Fruit fly (Drosophila melanogaster) whole organism, embryonic: ENCODE data around the gene CG43221.
A peak's percentile ranks its signal among the peaks of the same experiment; 100 is the strongest.

ENCODE experiments used
- Atf6 ChIP-seq: fragments of 200-800 bp; sonication (Bioruptor generic); IDR thresholded peaks from 2 replicates; pipeline ENCODE4 v1.3.6; 2022; ENCODE audit warnings: missing biosample characterization, missing genetic modification characterization
- CG10209 ChIP-seq: fragments of 200-800 bp; sonication (Bioruptor generic); optimal IDR thresholded peaks from 3 replicates; lab custom pipeline; 2017; ENCODE audit warnings: missing biosample characterization, mild to moderate bottlenecking, missing genetic modification characterization, missing genetic modification reagents
- CG11398 ChIP-seq: fragments of 200-800 bp; sonication (Bioruptor generic); optimal IDR thresholded peaks from 2 replicates; lab custom pipeline; 2016; ENCODE audit warnings: missing biosample characterization, missing genetic modification characterization
- CG11696 ChIP-seq: fragments of 200-800 bp; sonication (Bioruptor generic); IDR thresholded peaks from 2 replicates; pipeline ENCODE4 v1.3.6; 2022; ENCODE audit warnings: missing biosample characterization, missing genetic modification characterization
- CG12155 ChIP-seq: fragments of 200-800 bp; sonication (Bioruptor generic); optimal IDR thresholded peaks from 3 replicates; lab custom pipeline; 2016; ENCODE audit warnings: missing biosample characterization, missing genetic modification characterization
- CG13123 ChIP-seq: fragments of 200-800 bp; sonication (Bioruptor generic); optimal IDR thresholded peaks from 2 replicates; lab custom pipeline; 2016; ENCODE audit warnings: missing biosample characterization, missing genetic modification characterization
- CG13894 ChIP-seq: fragments of 200-800 bp; sonication (Bioruptor generic); optimal IDR thresholded peaks from 3 replicates; lab custom pipeline; 2018; ENCODE audit warnings: missing biosample characterization, mild to moderate bottlenecking, missing genetic modification characterization, moderate library complexity
- CG1603 ChIP-seq: fragments of 200-800 bp; sonication (Bioruptor generic); optimal IDR thresholded peaks from 2 replicates; lab custom pipeline; 2019; ENCODE audit warnings: missing biosample characterization, mild to moderate bottlenecking, missing genetic modification characterization, moderate library complexity
- CG17359 ChIP-seq: fragments of 200-800 bp; sonication (Bioruptor generic); optimal IDR thresholded peaks from 3 replicates; lab custom pipeline; 2018; ENCODE audit warnings: missing biosample characterization, mild to moderate bottlenecking, missing genetic modification characterization, moderate library complexity
- CG17385 ChIP-seq: fragments of 200-800 bp; sonication (Bioruptor generic); optimal IDR thresholded peaks from 3 replicates; lab custom pipeline; 2018; ENCODE audit warnings: missing biosample characterization, mild to moderate bottlenecking, missing genetic modification characterization
- CG17802 ChIP-seq: fragments of 200-800 bp; sonication (Bioruptor generic); optimal IDR thresholded peaks from 2 replicates; lab custom pipeline; 2018; ENCODE audit warnings: missing biosample characterization, mild to moderate bottlenecking, missing genetic modification characterization, moderate library complexity
- CG18764 ChIP-seq: fragments of 200-800 bp; sonication (Bioruptor generic); optimal IDR thresholded peaks from 3 replicates; lab custom pipeline; 2016; ENCODE audit warnings: missing biosample characterization, missing genetic modification characterization
- CG2678 ChIP-seq: fragments of 200-800 bp; sonication (Bioruptor generic); optimal IDR thresholded peaks from 3 replicates; lab custom pipeline; 2019; ENCODE audit warnings: missing biosample characterization, mild to moderate bottlenecking, missing genetic modification characterization, moderate library complexity
- CG2875 ChIP-seq: fragments of 200-800 bp; sonication (Bioruptor generic); optimal IDR thresholded peaks from 2 replicates; lab custom pipeline; 2017; ENCODE audit warnings: missing biosample characterization, mild to moderate bottlenecking, missing genetic modification characterization, missing genetic modification reagents
- CG31441 ChIP-seq: fragments of 200-800 bp; sonication (Bioruptor generic); IDR thresholded peaks from 2 replicates; pipeline ENCODE4 v1.3.6; 2022; ENCODE audit warnings: missing biosample characterization, missing genetic modification characterization
- CG3995 ChIP-seq: fragments of 200-800 bp; sonication (Bioruptor generic); optimal IDR thresholded peaks from 3 replicates; lab custom pipeline; 2016; ENCODE audit warnings: missing biosample characterization, missing genetic modification characterization
- CG4730 ChIP-seq: fragments of 200-800 bp; sonication (Bioruptor generic); IDR thresholded peaks from 2 replicates; pipeline ENCODE4 v1.3.6; 2022; ENCODE audit warnings: missing biosample characterization, missing genetic modification characterization
- CG5953 ChIP-seq: fragments of 200-800 bp; sonication (Bioruptor generic); IDR thresholded peaks from 2 replicates; pipeline ENCODE4 v1.3.6; 2022; ENCODE audit warnings: missing biosample characterization, missing genetic modification characterization
- CG6175 ChIP-seq: fragments of 200-800 bp; sonication (Bioruptor generic); IDR thresholded peaks from 3 replicates; pipeline ENCODE4 v1.3.6; 2022; ENCODE audit warnings: missing biosample characterization, missing genetic modification characterization
- Fer2 ChIP-seq: fragments of 200-800 bp; sonication (Bioruptor generic); optimal IDR thresholded peaks from 2 replicates; lab custom pipeline; 2018; ENCODE audit warnings: missing biosample characterization, mild to moderate bottlenecking, missing genetic modification characterization, moderate library complexity
- HLH54F ChIP-seq: fragments of 200-800 bp; sonication (Bioruptor generic); optimal IDR thresholded peaks from 3 replicates; lab custom pipeline; 2016; ENCODE audit warnings: missing biosample characterization, missing genetic modification characterization
- Hmr ChIP-seq: fragments of 200-800 bp; sonication (Bioruptor generic); optimal IDR thresholded peaks from 3 replicates; lab custom pipeline; 2017; ENCODE audit warnings: mild to moderate bottlenecking, missing biosample characterization, missing genetic modification reagents, missing genetic modification characterization
- NfI ChIP-seq: fragments of 200-800 bp; sonication (Bioruptor generic); optimal IDR thresholded peaks from 3 replicates; lab custom pipeline; 2018; ENCODE audit warnings: missing biosample characterization, mild to moderate bottlenecking, missing genetic modification characterization, moderate library complexity
- Pdp1 ChIP-seq, 2 experiments: fragments of 200-800 bp; sonication (Bioruptor generic); optimal IDR thresholded peaks; 3 replicates each; lab custom pipeline; 2016; ENCODE audit warnings: missing biosample characterization in 2 of 2, missing genetic modification characterization in 2 of 2, mild to moderate bottlenecking in 1 of 2, moderate library complexity in 1 of 2
- Taf1 ChIP-seq: fragments of 200-800 bp; sonication (Bioruptor generic); IDR thresholded peaks from 2 replicates; pipeline ENCODE4 v1.3.6; 2022; ENCODE audit warnings: missing biosample characterization, missing genetic modification characterization
- Vsx1 ChIP-seq: fragments of 200-800 bp; sonication (Bioruptor generic); optimal IDR thresholded peaks from 2 replicates; lab custom pipeline; 2017; ENCODE audit warnings: missing biosample characterization, mild to moderate bottlenecking, missing genetic modification characterization, missing genetic modification reagents
- Xbp1 ChIP-seq: fragments of 200-800 bp; sonication (Bioruptor generic); optimal IDR thresholded peaks from 3 replicates; lab custom pipeline; 2016; ENCODE audit warnings: missing biosample characterization, mild to moderate bottlenecking, missing genetic modification characterization
- al ChIP-seq: fragments of 200-800 bp; sonication (Bioruptor generic); IDR thresholded peaks from 2 replicates; pipeline ENCODE4 v1.3.6; 2022; ENCODE audit warnings: missing biosample characterization, missing genetic modification characterization
- bcd ChIP-seq: fragments of 200-800 bp; sonication (Bioruptor generic); optimal IDR thresholded peaks from 2 replicates; lab custom pipeline; 2017; ENCODE audit warnings: missing biosample characterization, mild to moderate bottlenecking, missing genetic modification characterization
- caup ChIP-seq: fragments of 200-800 bp; sonication (Bioruptor generic); optimal IDR thresholded peaks from 3 replicates; lab custom pipeline; 2017; ENCODE audit warnings: missing biosample characterization, mild to moderate bottlenecking, missing genetic modification characterization, moderate library complexity; ENCODE audit not compliant: severe bottlenecking
- croc ChIP-seq: fragments of 200-800 bp; sonication (Bioruptor generic); conservative IDR thresholded peaks from 3 replicates; pipeline ENCODE4 v1.3.6; 2022; ENCODE audit warnings: missing biosample characterization, missing genetic modification characterization
- crp ChIP-seq, 2 experiments: fragments of 200-800 bp; sonication (Bioruptor generic); optimal IDR thresholded peaks; 2 replicates in 1 of 2; 3 replicates in 1 of 2; lab custom pipeline; 2017; ENCODE audit warnings: missing biosample characterization in 2 of 2, missing genetic modification characterization in 2 of 2, mild to moderate bottlenecking in 1 of 2, moderate library complexity in 1 of 2
- emc ChIP-seq: fragments of 200-800 bp; sonication (Bioruptor generic); optimal IDR thresholded peaks from 2 replicates; lab custom pipeline; 2016; ENCODE audit warnings: missing biosample characterization, missing genetic modification characterization
- ems ChIP-seq: fragments of 200-800 bp; sonication (Bioruptor generic); optimal IDR thresholded peaks from 3 replicates; lab custom pipeline; 2016; ENCODE audit warnings: missing biosample characterization, missing genetic modification characterization
- exex ChIP-seq: fragments of 200-800 bp; sonication (Bioruptor generic); optimal IDR thresholded peaks from 4 replicates; lab custom pipeline; 2018; ENCODE audit warnings: missing biosample characterization, mild to moderate bottlenecking, missing genetic modification characterization, moderate library complexity
- fd3F ChIP-seq: fragments of 200-800 bp; sonication (Bioruptor generic); optimal IDR thresholded peaks from 2 replicates; lab custom pipeline; 2018; ENCODE audit warnings: missing biosample characterization, mild to moderate bottlenecking, missing genetic modification characterization, moderate library complexity
- fd64A ChIP-seq: fragments of 200-800 bp; sonication (Bioruptor generic); optimal IDR thresholded peaks from 3 replicates; lab custom pipeline; 2018; ENCODE audit warnings: missing biosample characterization, mild to moderate bottlenecking, missing genetic modification characterization
- gro ChIP-seq: fragments of 200-800 bp; sonication (Bioruptor generic); optimal IDR thresholded peaks from 2 replicates; lab custom pipeline; 2016; ENCODE audit warnings: missing biosample characterization, missing genetic modification characterization
- insv ChIP-seq, 2 experiments: fragments of 200-800 bp; sonication (Bioruptor generic); optimal IDR thresholded peaks; 3 replicates each; lab custom pipeline; 2016 to 2018; ENCODE audit warnings: missing biosample characterization in 2 of 2, missing genetic modification characterization in 2 of 2
- jigr1 ChIP-seq: fragments of 200-800 bp; sonication (Bioruptor generic); IDR thresholded peaks from 3 replicates; pipeline ENCODE4 v1.3.6; 2022; ENCODE audit warnings: missing biosample characterization, missing genetic modification characterization
- lbe ChIP-seq: fragments of 200-800 bp; sonication (Bioruptor generic); optimal IDR thresholded peaks from 2 replicates; lab custom pipeline; 2016; ENCODE audit warnings: missing biosample characterization, mild to moderate bottlenecking, missing genetic modification characterization
- maf-S ChIP-seq: fragments of 200-800 bp; sonication (Bioruptor generic); optimal IDR thresholded peaks from 2 replicates; lab custom pipeline; 2016; ENCODE audit warnings: missing biosample characterization, missing genetic modification characterization
- pho ChIP-seq: fragments of 200-800 bp; sonication (Bioruptor generic); optimal IDR thresholded peaks from 2 replicates; lab custom pipeline; 2016; ENCODE audit warnings: missing biosample characterization, missing genetic modification characterization
- rib ChIP-seq: fragments of 200-800 bp; sonication (Bioruptor generic); IDR thresholded peaks from 2 replicates; pipeline ENCODE4 v1.3.6; 2022; ENCODE audit warnings: missing biosample characterization, missing genetic modification characterization
- stc ChIP-seq: fragments of 200-800 bp; sonication (Bioruptor generic); IDR thresholded peaks from 2 replicates; pipeline ENCODE4 v1.3.6; 2022; ENCODE audit warnings: missing biosample characterization, missing genetic modification characterization
- zen2 ChIP-seq: fragments of 200-800 bp; sonication (Bioruptor generic); IDR thresholded peaks from 3 replicates; pipeline ENCODE4 v1.3.6; 2022; ENCODE audit warnings: missing biosample characterization, missing genetic modification characterization; ENCODE audit not compliant: partially characterized antibody
- zf30C ChIP-seq: fragments of 200-800 bp; sonication (Bioruptor generic); optimal IDR thresholded peaks from 3 replicates; lab custom pipeline; 2018; ENCODE audit warnings: missing biosample characterization, mild to moderate bottlenecking, missing genetic modification characterization

Gene CG43221

dm6 chr2L:17450505-17451415, 34.8 kb upstream of the CG43221 start (continued):
- TF ChIP-seq CG11398 (GFP tag; lab: Kevin White, UChicago) (no peak), CG13123 (GFP tag; lab: Kevin White, UChicago) (peak; percentile 10), emc (no peak), fd3F (GFP tag; lab: Kevin White, UChicago) (peak; percentile 61), bcd (GFP tag; lab: Kevin White, UChicago) (peak; percentile 56), CG12155 (GFP tag; lab: Kevin White, UChicago) (peak; percentile 64), insv (GFP tag; optimal IDR thresholded peaks at IDR 0.05; lab: Kevin White, UChicago) (no peak), ems (GFP tag; lab: Kevin White, UChicago) (no peak), fd64A (GFP tag; lab: Kevin White, UChicago) (no peak), Fer2 (tag; lab: Kevin White, UChicago) (peak; percentile 18), CG4730 (no peak), crp (GFP tag; optimal IDR thresholded peaks at IDR 0.05; lab: Kevin White, UChicago) (peak in 1 of 2 experiments; percentile 13), Atf6 (GFP tag; lab: Robert Waterston, UW) (peak; percentile 72), caup (peak; percentile 73), maf-S (GFP tag; lab: Kevin White, UChicago) (peak; percentile 17), Xbp1 (peak; percentile 65), lbe (peak; percentile 60), zf30C (GFP tag; lab: Kevin White, UChicago) (peak; percentile 69), CG17802 (tag; lab: Kevin White, UChicago) (no peak), zen2 (GFP tag; lab: Robert Waterston, UW) (no peak), CG5953 (0 out of 2 replicates have a peak, but pooled peaks have one; percentile 46), Hmr (GFP tag; lab: Kevin White, UChicago) (peak; percentile 74), CG31441 (peak; percentile 73), rib (GFP tag; lab: Robert Waterston, UW) (peak; percentile 10; the same call in 1 of the 2 replicates), CG17385 (peak; percentile 50), exex (peak; percentile 28), stc (GFP tag; lab: Robert Waterston, UW) (peak; percentile 69), croc (no peak), CG1603 (peak; percentile 32), Vsx1 (GFP tag; lab: Kevin White, UChicago) (peak; percentile 33), CG6175 (GFP tag; lab: Robert Waterston, UW) (0 out of 3 replicates have a peak, but pooled peaks have one; percentile 48), CG11696 (GFP tag; lab: Robert Waterston, UW) (0 out of 2 replicates have a peak, but pooled peaks have one; percentile 36), pho (GFP tag; lab: Kevin White, UChicago) (peak; percentile 18), CG2678 (peak; percentile 81), NfI (GFP tag; lab: Kevin White, UChicago) (peak; percentile 60), CG3995 (peak; percentile 14), CG17359 (peak; percentile 62), jigr1 (GFP tag; lab: Robert Waterston, UW) (no peak), Taf1 (GFP tag; lab: Robert Waterston, UW) (0 out of 2 replicates have a peak, but pooled peaks have one; percentile 9), CG2875 (GFP tag; lab: Kevin White, UChicago) (peak; percentile 53), Pdp1 (GFP tag; optimal IDR thresholded peaks at IDR 0.05; lab: Kevin White, UChicago) (peak; percentile 9 to 53), HLH54F (peak; percentile 27), al (0 out of 2 replicates have a peak, but pooled peaks have one; percentile 30), CG18764 (GFP tag; lab: Kevin White, UChicago) (no peak), gro (GFP tag; lab: Kevin White, UChicago) (peak; percentile 30), CG10209 (GFP tag; lab: Kevin White, UChicago) (peak; percentile 66), CG13894 (tag; lab: Kevin White, UChicago) (peak; percentile 69)
